Worm (Caenorhabditis elegans): ENCODE results near the gene T26H5.14.

ce11 chrV:15423601-15424000 is 25.4 kb upstream of the T26H5.14 start, which contains the start of gene fbxa-104:
- TF ChIP-seq nhr-237 (tag; optimal IDR thresholded peaks at IDR 0.05) = no peak
- no peak for TF ChIP-seq crh-2 (tag; optimal IDR thresholded peaks at IDR 0.05)
- no peak for TF ChIP-seq alr-1 (tag; optimal IDR thresholded peaks at IDR 0.05)
- TF ChIP-seq nhr-10 (tag; optimal IDR thresholded peaks at IDR 0.05) = no peak
- TF ChIP-seq ceh-82 (tag; optimal IDR thresholded peaks at IDR 0.05) = no peak
- no peak for TF ChIP-seq nhr-12 (tag; optimal IDR thresholded peaks at IDR 0.05)
- no peak for TF ChIP-seq dmd-4 (tag; optimal IDR thresholded peaks at IDR 0.05)
- TF ChIP-seq nhr-11 (tag; optimal IDR thresholded peaks at IDR 0.05) = no peak
- TF ChIP-seq lin-13 (GFP tag; optimal IDR thresholded peaks at IDR 0.05) = no peak
- TF ChIP-seq elt-3 (tag; optimal IDR thresholded peaks at IDR 0.05) = no peak

All from whole organism, L2 larva.